Worm (Caenorhabditis elegans): ENCODE measurements around the gene H35B03.1.
A peak's percentile ranks its signal among the peaks of the same experiment; 100 is the strongest.

H35B03.1 gene

DNA sequence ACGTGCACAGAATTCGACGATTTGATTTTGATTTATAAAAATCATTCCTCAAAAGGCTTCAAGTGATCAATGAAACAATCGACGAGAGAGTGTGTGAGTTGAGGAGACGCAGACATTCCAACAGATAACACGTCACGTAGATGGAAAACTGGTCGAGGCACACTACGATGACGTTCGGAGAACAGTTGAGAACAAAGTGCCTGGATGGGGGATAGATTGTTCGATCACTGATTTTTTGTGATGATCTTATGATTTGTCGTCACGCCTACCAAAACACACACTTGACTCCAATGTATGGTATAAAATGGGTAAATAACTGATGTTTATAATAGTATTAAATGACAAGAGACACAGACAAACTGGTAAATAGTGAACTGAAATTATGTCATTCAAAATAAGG lies 52.9 kb downstream of the H35B03.1 start (continued):
- no peak for TF ChIP-seq peb-1 (tag; optimal IDR thresholded peaks at IDR 0.05)
- peak; percentile 46 for TF ChIP-seq nhr-21 (tag; optimal IDR thresholded peaks at IDR 0.05)
- no peak for TF ChIP-seq nhr-23 (tag; optimal IDR thresholded peaks at IDR 0.05)
- TF ChIP-seq nhr-11 (tag; optimal IDR thresholded peaks at IDR 0.05) = no peak
- no peak for TF ChIP-seq mdl-1 (tag; optimal IDR thresholded peaks at IDR 0.05)
- peak; percentile 35 for TF ChIP-seq blmp-1 (tag; optimal IDR thresholded peaks at IDR 0.05; ENCODE audit: insufficient read depth)
- TF ChIP-seq sem-4 (tag; optimal IDR thresholded peaks at IDR 0.05) = no peak
- no peak for TF ChIP-seq aly-2 (tag; optimal IDR thresholded peaks at IDR 0.05)
- TF ChIP-seq skn-1 (tag; optimal IDR thresholded peaks at IDR 0.05) = no peak
- TF ChIP-seq ztf-1 (GFP tag; conservative IDR thresholded peaks at IDR 0.05) = no peak
- TF ChIP-seq elt-1 (tag; optimal IDR thresholded peaks at IDR 0.05) = no peak
- peak; percentile 82 for TF ChIP-seq sma-3 (GFP tag; optimal IDR thresholded peaks at IDR 0.05)
- peak; percentile 4 for TF ChIP-seq nhr-6 (tag; optimal IDR thresholded peaks at IDR 0.05)

All from whole organism, L2 larva.